Fruit fly (Drosophila melanogaster): ENCODE results near the gene CG11555.
A peak's percentile ranks its signal among the peaks of the same experiment; 100 is the strongest.

The CG11555 gene

dm6 chr2L:291657-292056 is 18.0 kb downstream of the CG11555 start, which contains the start of gene CG3625 (continued):
- no peak for TF ChIP-seq onecut (GFP tag; IDR thresholded peaks at IDR 0.05)
- no peak for TF ChIP-seq Six4 (GFP tag; optimal IDR thresholded peaks at IDR 0.05)
- TF ChIP-seq unpg (GFP tag; optimal IDR thresholded peaks at IDR 0.05): no peak
- no peak for TF ChIP-seq da (GFP tag; optimal IDR thresholded peaks at IDR 0.05)
- TF ChIP-seq vvl (GFP tag; IDR thresholded peaks at IDR 0.05): no peak
- no peak for TF ChIP-seq Atf6 (GFP tag; IDR thresholded peaks at IDR 0.05)
- no peak for TF ChIP-seq CG32767 (GFP tag; IDR thresholded peaks at IDR 0.05)
- no peak for TF ChIP-seq lab (GFP tag; optimal IDR thresholded peaks at IDR 0.05)
- TF ChIP-seq her (GFP tag; optimal IDR thresholded peaks at IDR 0.05): no peak
- no peak for TF ChIP-seq CG34422 (GFP tag; IDR thresholded peaks at IDR 0.05)
- no peak for TF ChIP-seq CG13894 (tag; optimal IDR thresholded peaks at IDR 0.05)
- no peak for TF ChIP-seq CG3163 (GFP tag; optimal IDR thresholded peaks at IDR 0.05)
- 0 out of 2 replicates have a peak, but pooled peaks have one; percentile 43 for TF ChIP-seq CG7372 (GFP tag; IDR thresholded peaks at IDR 0.05)
- no peak for TF ChIP-seq C15 (GFP tag; IDR thresholded peaks at IDR 0.05)
- TF ChIP-seq hb (GFP tag; IDR thresholded peaks at IDR 0.05; ENCODE audit: partially characterized antibody): no peak
- TF ChIP-seq bowl (GFP tag; IDR thresholded peaks at IDR 0.05): no peak
- TF ChIP-seq CG14667 (GFP tag; IDR thresholded peaks at IDR 0.05): no peak
- no peak for TF ChIP-seq jigr1 (GFP tag; IDR thresholded peaks at IDR 0.05)
- TF ChIP-seq CG8281 (tag; optimal IDR thresholded peaks at IDR 0.05): no peak
- TF ChIP-seq so (GFP tag; IDR thresholded peaks at IDR 0.05): no peak
- no peak for TF ChIP-seq CG3407 (GFP tag; optimal IDR thresholded peaks at IDR 0.05)
- TF ChIP-seq lmd (GFP tag; IDR thresholded peaks at IDR 0.05): 0 out of 2 replicates have a peak, but pooled peaks have one; percentile 9
- TF ChIP-seq Deaf1 (tag; optimal IDR thresholded peaks at IDR 0.05): peak; percentile 86
- TF ChIP-seq fd102C (GFP tag; optimal IDR thresholded peaks at IDR 0.05): no peak
- TF ChIP-seq CG1024 (GFP tag; IDR thresholded peaks at IDR 0.05): no peak
- no peak for TF ChIP-seq CG9876 (GFP tag; optimal IDR thresholded peaks at IDR 0.05)
- no peak for TF ChIP-seq fd96Cb (tag; optimal IDR thresholded peaks at IDR 0.05)
- no peak for TF ChIP-seq bsh (GFP tag; optimal IDR thresholded peaks at IDR 0.05)
- no peak for TF ChIP-seq row (GFP tag; IDR thresholded peaks at IDR 0.05)
- no peak for TF ChIP-seq CG15696 (tag; optimal IDR thresholded peaks at IDR 0.05)
- TF ChIP-seq CG10565 (GFP tag; optimal IDR thresholded peaks at IDR 0.05): no peak
- no peak for TF ChIP-seq ab (GFP tag; optimal IDR thresholded peaks at IDR 0.05)
- TF ChIP-seq CG32532 (GFP tag; IDR thresholded peaks at IDR 0.05): 0 out of 2 replicates have a peak, but pooled peaks have one; percentile 21
- TF ChIP-seq Taf1 (GFP tag; IDR thresholded peaks at IDR 0.05): no peak
- TF ChIP-seq az2 (GFP tag; optimal IDR thresholded peaks at IDR 0.05): no peak
- TF ChIP-seq CG3726 (GFP tag; IDR thresholded peaks at IDR 0.05): no peak
- TF ChIP-seq sima (GFP tag; optimal IDR thresholded peaks at IDR 0.05): no peak
- no peak for TF ChIP-seq CG2120 (GFP tag; optimal IDR thresholded peaks at IDR 0.05)
- TF ChIP-seq CG7556 (GFP tag; optimal IDR thresholded peaks at IDR 0.05): no peak
- 0 out of 3 replicates have a peak, but pooled peaks have one; percentile 8 for TF ChIP-seq z (GFP tag; IDR thresholded peaks at IDR 0.05)
- TF ChIP-seq dimm (GFP tag; IDR thresholded peaks at IDR 0.05): no peak
- no peak for TF ChIP-seq Hr39 (optimal IDR thresholded peaks at IDR 0.05)
- no peak for TF ChIP-seq luna (GFP tag; optimal IDR thresholded peaks at IDR 0.05)
- TF ChIP-seq ERR (GFP tag; optimal IDR thresholded peaks at IDR 0.05): no peak
- peak; percentile 67 for TF ChIP-seq ewg (GFP tag; optimal IDR thresholded peaks at IDR 0.05)
- TF ChIP-seq CG10959 (GFP tag; IDR thresholded peaks at IDR 0.05): no peak
- no peak for TF ChIP-seq Max (GFP tag; optimal IDR thresholded peaks at IDR 0.05)
- no peak for TF ChIP-seq CG14860 (GFP tag; IDR thresholded peaks at IDR 0.05; ENCODE audit: partially characterized antibody)
- TF ChIP-seq zfh2 (GFP tag; optimal IDR thresholded peaks at IDR 0.05): no peak
- no peak for TF ChIP-seq Lhr (GFP tag; optimal IDR thresholded peaks at IDR 0.05)
- no peak for TF ChIP-seq CG15073 (GFP tag; optimal IDR thresholded peaks at IDR 0.05)
- peak; percentile 66 for TF ChIP-seq scrt (GFP tag; optimal IDR thresholded peaks at IDR 0.05)
- TF ChIP-seq dmrt11E (tag; optimal IDR thresholded peaks at IDR 0.05): no peak
